Worm (Caenorhabditis elegans) whole organism, L2 larva: ENCODE data around the gene ZK1098.3.

Source experiments
- C34F6.9 ChIP-seq: fragments of 150-350 bp; optimal IDR thresholded peaks from 2 replicates; lab custom pipeline; 2014; ENCODE audit warnings: missing biosample characterization, missing genetic modification characterization
- F13H6.1 ChIP-seq: sonication (generic microtip); optimal IDR thresholded peaks from 2 replicates; lab custom pipeline; 2016; ENCODE audit warnings: missing genetic modification characterization, missing compliant biosample characterization
- R02D3.7 ChIP-seq: fragments of 150-350 bp; optimal IDR thresholded peaks from 2 replicates; lab custom pipeline; 2014; ENCODE audit warnings: missing biosample characterization, missing genetic modification characterization
- Y55F3AM.14 ChIP-seq: fragments of 200-800 bp; sonication (Bioruptor generic); optimal IDR thresholded peaks from 2 replicates; lab custom pipeline; 2018; ENCODE audit warnings: mild to moderate bottlenecking, missing genetic modification characterization, missing compliant biosample characterization
- ZK546.5 ChIP-seq: sonication (generic microtip); optimal IDR thresholded peaks from 2 replicates; lab custom pipeline; 2017; ENCODE audit warnings: missing biosample characterization, missing genetic modification characterization
- alr-1 ChIP-seq: fragments of 150-350 bp; optimal IDR thresholded peaks from 2 replicates; lab custom pipeline; 2014; ENCODE audit warnings: missing biosample characterization, missing genetic modification characterization
- aly-2 ChIP-seq: fragments of 150-350 bp; optimal IDR thresholded peaks from 2 replicates; lab custom pipeline; 2014; ENCODE audit warnings: missing biosample characterization, missing genetic modification characterization
- ama-1 ChIP-seq: fragments of 150-350 bp; optimal IDR thresholded peaks from 2 replicates; lab custom pipeline; 2018; ENCODE audit warnings: inconsistent platforms
- blmp-1 ChIP-seq: sonication (generic microtip); optimal IDR thresholded peaks from 2 replicates; lab custom pipeline; 2017; ENCODE audit warnings: missing genetic modification characterization, mild to moderate bottlenecking, missing compliant biosample characterization, antibody characterized with exemption, moderate library complexity; ENCODE audit not compliant: insufficient read depth
- ceh-16 ChIP-seq: fragments of 150-350 bp; optimal IDR thresholded peaks from 2 replicates; lab custom pipeline; 2014; ENCODE audit warnings: missing biosample characterization, missing genetic modification characterization
- ceh-82 ChIP-seq: fragments of 150-350 bp; optimal IDR thresholded peaks from 2 replicates; lab custom pipeline; 2014; ENCODE audit warnings: missing biosample characterization, missing genetic modification characterization
- crh-2 ChIP-seq: sonication (generic microtip); optimal IDR thresholded peaks from 2 replicates; lab custom pipeline; 2017; ENCODE audit warnings: missing biosample characterization, missing genetic modification characterization
- egl-27 ChIP-seq: sonication (generic microtip); optimal IDR thresholded peaks from 3 replicates; lab custom pipeline; 2017; ENCODE audit warnings: missing biosample characterization, missing genetic modification reagents, missing genetic modification characterization
- elt-1 ChIP-seq: fragments of 150-350 bp; optimal IDR thresholded peaks from 2 replicates; lab custom pipeline; 2014; ENCODE audit warnings: missing biosample characterization, missing genetic modification characterization
- elt-3 ChIP-seq: sonication (generic microtip); optimal IDR thresholded peaks from 2 replicates; lab custom pipeline; 2017; ENCODE audit warnings: missing biosample characterization, missing genetic modification characterization
- fos-1 ChIP-seq: fragments of 150-350 bp; optimal IDR thresholded peaks from 2 replicates; lab custom pipeline; 2014; ENCODE audit warnings: missing biosample characterization, missing genetic modification characterization
- gmeb-1 ChIP-seq: fragments of 150-350 bp; optimal IDR thresholded peaks from 2 replicates; lab custom pipeline; 2014; ENCODE audit warnings: missing biosample characterization, missing genetic modification characterization
- lin-11 ChIP-seq: fragments of 150-350 bp; sonication (generic microtip); optimal IDR thresholded peaks from 2 replicates; lab custom pipeline; 2014; ENCODE audit warnings: missing biosample characterization, missing genetic modification characterization, inconsistent platforms, mixed read lengths
- lin-13 ChIP-seq: fragments of 150-350 bp; optimal IDR thresholded peaks from 2 replicates; lab custom pipeline; 2014; ENCODE audit warnings: missing biosample characterization, missing genetic modification reagents, missing genetic modification characterization
- lin-39 ChIP-seq: fragments of 150-350 bp; optimal IDR thresholded peaks from 2 replicates; lab custom pipeline; 2014; ENCODE audit warnings: missing biosample characterization, missing genetic modification reagents, missing genetic modification characterization
- lsy-2 ChIP-seq, 2 experiments: fragments of 150-350 bp in 1 of 2; sonication (generic microtip) in 1 of 2; optimal IDR thresholded peaks; 2 replicates each; lab custom pipeline; 2014 to 2017; ENCODE audit warnings: missing biosample characterization in 2 of 2, missing genetic modification characterization in 2 of 2
- mab-5 ChIP-seq: fragments of 150-350 bp; optimal IDR thresholded peaks from 2 replicates; lab custom pipeline; 2014; ENCODE audit warnings: missing biosample characterization, missing genetic modification characterization
- mbf-1 ChIP-seq: sonication (generic microtip); optimal IDR thresholded peaks from 2 replicates; lab custom pipeline; 2017; ENCODE audit warnings: missing biosample characterization, missing genetic modification characterization
- mdl-1 ChIP-seq, 2 experiments: fragments of 150-350 bp in 1 of 2; sonication (generic microtip) in 1 of 2; optimal IDR thresholded peaks; 2 replicates each; lab custom pipeline; 2017; ENCODE audit warnings: missing biosample characterization in 2 of 2, missing genetic modification characterization in 2 of 2
- nhr-10 ChIP-seq: sonication (generic microtip); optimal IDR thresholded peaks from 2 replicates; lab custom pipeline; 2017; ENCODE audit warnings: missing biosample characterization, missing genetic modification characterization
- nhr-11 ChIP-seq: fragments of 150-350 bp; optimal IDR thresholded peaks from 2 replicates; lab custom pipeline; 2014; ENCODE audit warnings: missing biosample characterization, missing genetic modification characterization
- nhr-12 ChIP-seq: fragments of 150-350 bp; optimal IDR thresholded peaks from 2 replicates; lab custom pipeline; 2014; ENCODE audit warnings: missing biosample characterization, missing genetic modification characterization
- nhr-129 ChIP-seq: fragments of 150-350 bp; optimal IDR thresholded peaks from 2 replicates; lab custom pipeline; 2014; ENCODE audit warnings: missing biosample characterization, missing genetic modification characterization
- nhr-21 ChIP-seq: fragments of 150-350 bp; optimal IDR thresholded peaks from 2 replicates; lab custom pipeline; 2014; ENCODE audit warnings: missing biosample characterization, missing genetic modification characterization
- nhr-23 ChIP-seq: fragments of 150-350 bp; optimal IDR thresholded peaks from 2 replicates; lab custom pipeline; 2014; ENCODE audit warnings: missing biosample characterization, missing genetic modification reagents, missing genetic modification characterization
- nhr-237 ChIP-seq: fragments of 150-350 bp; optimal IDR thresholded peaks from 2 replicates; lab custom pipeline; 2014; ENCODE audit warnings: missing biosample characterization, missing genetic modification characterization
- nhr-25 ChIP-seq: fragments of 150-350 bp; sonication (generic microtip); optimal IDR thresholded peaks from 3 replicates; lab custom pipeline; 2014; ENCODE audit warnings: missing biosample characterization, missing genetic modification characterization
- nhr-6 ChIP-seq: fragments of 150-350 bp; optimal IDR thresholded peaks from 2 replicates; lab custom pipeline; 2014; ENCODE audit warnings: missing biosample characterization, missing genetic modification characterization
- nhr-77 ChIP-seq: fragments of 150-350 bp; optimal IDR thresholded peaks from 2 replicates; lab custom pipeline; 2014; ENCODE audit warnings: missing biosample characterization, missing genetic modification characterization
- peb-1 ChIP-seq: fragments of 150-350 bp; optimal IDR thresholded peaks from 2 replicates; lab custom pipeline; 2014; ENCODE audit warnings: missing biosample characterization, missing genetic modification characterization
- sem-4 ChIP-seq: fragments of 150-350 bp; optimal IDR thresholded peaks from 2 replicates; lab custom pipeline; 2014; ENCODE audit warnings: missing biosample characterization, missing genetic modification reagents, missing genetic modification characterization
- skn-1 ChIP-seq: sonication (generic microtip); optimal IDR thresholded peaks from 2 replicates; lab custom pipeline; 2017; ENCODE audit warnings: missing biosample characterization, missing genetic modification characterization
- sma-3 ChIP-seq: sonication (generic microtip); optimal IDR thresholded peaks from 2 replicates; lab custom pipeline; 2016; ENCODE audit warnings: missing genetic modification reagents, missing genetic modification characterization, missing compliant biosample characterization
- sma-9 ChIP-seq, 2 experiments: fragments of 150-350 bp in 1 of 2; sonication (generic microtip) in 1 of 2; optimal IDR thresholded peaks; 2 replicates each; lab custom pipeline; 2014 to 2016; ENCODE audit warnings: missing genetic modification characterization in 2 of 2, mild to moderate bottlenecking in 1 of 2, missing biosample characterization in 1 of 2, missing compliant biosample characterization in 1 of 2, missing genetic modification reagents in 1 of 2, moderate library complexity in 1 of 2
- snpc-4 ChIP-seq: fragments of 150-350 bp; optimal IDR thresholded peaks from 2 replicates; lab custom pipeline; 2014; ENCODE audit warnings: missing biosample characterization, missing genetic modification characterization
- unc-39 ChIP-seq: fragments of 150-350 bp; optimal IDR thresholded peaks from 2 replicates; lab custom pipeline; 2014; ENCODE audit warnings: missing biosample characterization, missing genetic modification characterization
- unc-55 ChIP-seq: fragments of 150-350 bp; sonication (generic microtip); optimal IDR thresholded peaks from 3 replicates; lab custom pipeline; 2014; ENCODE audit warnings: missing biosample characterization, missing genetic modification reagents, missing genetic modification characterization
- unc-62 ChIP-seq: fragments of 150-350 bp; optimal IDR thresholded peaks from 2 replicates; lab custom pipeline; 2014; ENCODE audit warnings: missing biosample characterization, missing genetic modification reagents, missing genetic modification characterization
- zag-1 ChIP-seq: fragments of 150-350 bp; optimal IDR thresholded peaks from 2 replicates; lab custom pipeline; 2014; ENCODE audit warnings: missing biosample characterization, missing genetic modification characterization
- ztf-1 ChIP-seq: fragments of 200-800 bp; sonication (Bioruptor generic); conservative IDR thresholded peaks from 2 replicates; pipeline ENCODE4 v1.3.6; 2022; ENCODE audit warnings: missing genetic modification characterization, missing compliant biosample characterization
- ztf-11 ChIP-seq: sonication (generic microtip); optimal IDR thresholded peaks from 2 replicates; lab custom pipeline; 2017; ENCODE audit warnings: missing biosample characterization, missing genetic modification characterization
- ztf-4 ChIP-seq: fragments of 150-350 bp; optimal IDR thresholded peaks from 2 replicates; lab custom pipeline; 2014; ENCODE audit warnings: missing biosample characterization, missing genetic modification characterization

Gene ZK1098.3

DNA sequence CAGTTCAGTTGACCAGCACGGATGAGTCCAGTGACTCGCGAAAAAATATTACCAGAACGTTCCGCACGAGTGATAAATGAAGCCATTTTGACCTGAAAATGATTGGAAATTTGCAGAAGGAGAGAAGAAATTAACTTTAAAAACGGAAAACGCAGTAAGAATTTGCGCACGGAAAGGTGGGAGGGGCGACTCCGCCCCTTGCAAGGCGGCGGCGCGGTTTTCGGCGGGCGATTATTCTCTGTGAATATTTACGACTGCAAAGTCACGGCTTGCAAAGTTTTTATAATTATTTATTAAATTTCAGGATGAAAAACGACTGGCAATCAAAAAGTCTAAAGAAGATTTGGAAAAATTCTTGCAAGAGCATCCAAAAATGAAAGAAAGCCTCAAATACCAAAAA lies 14.9 kb downstream of the ZK1098.3 start, which contains the start of gene mrps-23:
Gene mrps-23, minus strand, starts transcription at position 92 of the 400 bp plus-strand sequence.
- peak; percentile 14 for TF ChIP-seq nhr-25 (tag; lab: Kevin White, UChicago)
- TF ChIP-seq nhr-129 (tag; lab: Kevin White, UChicago) = no peak
- TF ChIP-seq unc-55 (GFP tag; lab: Kevin White, UChicago) = peak; percentile 24
- TF ChIP-seq aly-2 (tag; lab: Kevin White, UChicago) = no peak
- no peak for TF ChIP-seq F13H6.1
- TF ChIP-seq lsy-2 (tag; optimal IDR thresholded peaks at IDR 0.05; lab: Kevin White, UChicago) = peak in 1 of 2 experiments; percentile 31
- TF ChIP-seq sma-9 (GFP tag; optimal IDR thresholded peaks at IDR 0.05; lab: Kevin White, UChicago) = no peak
- TF ChIP-seq sma-9 (tag; optimal IDR thresholded peaks at IDR 0.05; lab: Kevin White, UChicago) = no peak
- no peak for TF ChIP-seq unc-62 (GFP tag; lab: Kevin White, UChicago)
- TF ChIP-seq unc-39 = no peak
- no peak for TF ChIP-seq snpc-4 (tag; lab: Kevin White, UChicago)
- TF ChIP-seq nhr-77 (tag; lab: Kevin White, UChicago) = no peak
- no peak for TF ChIP-seq ZK546.5 (tag; lab: Kevin White, UChicago)
- TF ChIP-seq crh-2 (tag; lab: Kevin White, UChicago) = no peak
- no peak for TF ChIP-seq mab-5 (tag; lab: Kevin White, UChicago)
- no peak for TF ChIP-seq ztf-1 (GFP tag; lab: Robert Waterston, UW)
- no peak for TF ChIP-seq nhr-10 (tag; lab: Kevin White, UChicago)
- TF ChIP-seq lin-11 (tag; lab: Kevin White, UChicago) = no peak
- no peak for TF ChIP-seq ztf-4 (tag; lab: Kevin White, UChicago)
- TF ChIP-seq zag-1 (tag; lab: Kevin White, UChicago) = no peak
- no peak for TF ChIP-seq sem-4 (tag; lab: Kevin White, UChicago)
- no peak for TF ChIP-seq peb-1
- no peak for TF ChIP-seq gmeb-1 (tag; lab: Kevin White, UChicago)
- no peak for TF ChIP-seq ama-1 (lab: Kevin White, UChicago)

- no peak for TF ChIP-seq peb-1
- TF ChIP-seq ztf-11 = no peak
- peak; percentile 86 for TF ChIP-seq crh-2 (tag; lab: Kevin White, UChicago)
- TF ChIP-seq blmp-1 (tag; lab: Kevin White, UChicago) = peak; percentile 36
- peak; percentile 60 for TF ChIP-seq ceh-16
- TF ChIP-seq Y55F3AM.14 (GFP tag; lab: Kevin White, UChicago) = no peak
- no peak for TF ChIP-seq nhr-77 (tag; lab: Kevin White, UChicago)
- TF ChIP-seq egl-27 (tag; lab: Kevin White, UChicago) = no peak
- TF ChIP-seq ama-1 (lab: Kevin White, UChicago) = peak; percentile 42
- TF ChIP-seq skn-1 = no peak
- TF ChIP-seq nhr-25 (tag; lab: Kevin White, UChicago) = peak; percentile 90
- TF ChIP-seq sma-3 (GFP tag; lab: Kevin White, UChicago) = peak; percentile 89
- TF ChIP-seq nhr-12 (tag; lab: Kevin White, UChicago) = no peak
- no peak for TF ChIP-seq lin-39 (tag; lab: Kevin White, UChicago)
- TF ChIP-seq lin-11 (tag; lab: Kevin White, UChicago) = peak; percentile 85
- peak; percentile 96 for TF ChIP-seq nhr-129 (tag; lab: Kevin White, UChicago)
- no peak for TF ChIP-seq unc-62 (GFP tag; lab: Kevin White, UChicago)
- peak; percentile 81 for TF ChIP-seq zag-1 (tag; lab: Kevin White, UChicago)
- no peak for TF ChIP-seq elt-1 (tag; lab: Kevin White, UChicago)
- peak; percentile 86 to 95 for TF ChIP-seq lsy-2 (tag; optimal IDR thresholded peaks at IDR 0.05; lab: Kevin White, UChicago)
- peak; percentile 98 for TF ChIP-seq C34F6.9
- TF ChIP-seq nhr-237 (tag; lab: Kevin White, UChicago) = no peak
- TF ChIP-seq snpc-4 (tag; lab: Kevin White, UChicago) = peak; percentile 48
- TF ChIP-seq nhr-23 = no peak
- TF ChIP-seq mab-5 (tag; lab: Kevin White, UChicago) = peak; percentile 89
- TF ChIP-seq unc-55 (GFP tag; lab: Kevin White, UChicago) = peak; percentile 94
- peak; percentile 89 for TF ChIP-seq gmeb-1 (tag; lab: Kevin White, UChicago)
- TF ChIP-seq alr-1 (tag; lab: Kevin White, UChicago) = no peak
- TF ChIP-seq R02D3.7 = peak; percentile 15
- TF ChIP-seq lin-13 (GFP tag; lab: Kevin White, UChicago) = peak; percentile 90
- no peak for TF ChIP-seq elt-3 (tag; lab: Kevin White, UChicago)
- peak; percentile 73 for TF ChIP-seq fos-1 (tag; lab: Kevin White, UChicago)
- peak; percentile 12 for TF ChIP-seq ceh-82 (tag; lab: Kevin White, UChicago)
- TF ChIP-seq nhr-21 (tag; lab: Kevin White, UChicago) = peak; percentile 84
- no peak for TF ChIP-seq nhr-11 (tag; lab: Kevin White, UChicago)
- peak; percentile 72 for TF ChIP-seq nhr-6 (tag; lab: Kevin White, UChicago)
- TF ChIP-seq unc-39 = no peak
- no peak for TF ChIP-seq aly-2 (tag; lab: Kevin White, UChicago)
- peak; percentile 33 for TF ChIP-seq ZK546.5 (tag; lab: Kevin White, UChicago)
- peak; percentile 84 for TF ChIP-seq sma-9 (GFP tag; optimal IDR thresholded peaks at IDR 0.05; lab: Kevin White, UChicago)
- TF ChIP-seq sma-9 (tag; optimal IDR thresholded peaks at IDR 0.05; lab: Kevin White, UChicago) = no peak
- TF ChIP-seq ztf-4 (tag; lab: Kevin White, UChicago) = peak; percentile 50
- peak; percentile 67 for TF ChIP-seq sem-4 (tag; lab: Kevin White, UChicago)
- TF ChIP-seq mdl-1 (tag; optimal IDR thresholded peaks at IDR 0.05; lab: Kevin White, UChicago) = peak in 1 of 2 experiments; percentile 46
- TF ChIP-seq mbf-1 = no peak
- peak; percentile 73 for TF ChIP-seq nhr-10 (tag; lab: Kevin White, UChicago)
These were observed 17.0 kb downstream of the ZK1098.3 start, which contains the start of the genes clu-1 and prp-40 for ce11 chrIII:9521410-9522090. TSS of gene clu-1 (minus strand) at chrIII:9521460. TSS of gene prp-40 (plus strand) at chrIII:9522075.
